Fruit fly (Drosophila melanogaster) whole organism, embryonic: ENCODE data around the gene CG46434.

ENCODE experiments used
- Blimp-1 ChIP-seq: fragments of 200-800 bp; sonication (Bioruptor generic); optimal IDR thresholded peaks from 3 replicates; lab custom pipeline; 2018; ENCODE audit warnings: missing biosample characterization, missing genetic modification characterization, mild to moderate bottlenecking, moderate library complexity, missing genetic modification reagents
- Bteb2 ChIP-seq: fragments of 200-800 bp; sonication (Bioruptor generic); optimal IDR thresholded peaks from 2 replicates; lab custom pipeline; 2016; ENCODE audit warnings: missing biosample characterization, missing genetic modification characterization
- C15 ChIP-seq: fragments of 200-800 bp; sonication (Bioruptor generic); IDR thresholded peaks from 3 replicates; pipeline ENCODE4 v1.3.6; 2022; ENCODE audit warnings: missing biosample characterization, missing genetic modification characterization
- CG10274 ChIP-seq: fragments of 200-800 bp; sonication (Bioruptor generic); optimal IDR thresholded peaks from 3 replicates; lab custom pipeline; 2017; ENCODE audit warnings: missing biosample characterization, mild to moderate bottlenecking, missing genetic modification characterization
- CG12219 ChIP-seq: fragments of 200-800 bp; sonication (Bioruptor generic); optimal IDR thresholded peaks from 3 replicates; lab custom pipeline; 2018; ENCODE audit warnings: missing biosample characterization, mild to moderate bottlenecking, missing genetic modification characterization
- CG1233 ChIP-seq: fragments of 200-800 bp; sonication (Bioruptor generic); optimal IDR thresholded peaks from 4 replicates; lab custom pipeline; 2018; ENCODE audit warnings: missing biosample characterization, mild to moderate bottlenecking, missing genetic modification characterization
- CG14014 ChIP-seq: fragments of 200-800 bp; sonication (Bioruptor generic); IDR thresholded peaks from 2 replicates; pipeline ENCODE4 v1.3.6; 2022; ENCODE audit warnings: missing biosample characterization, missing genetic modification characterization
- CG14710 ChIP-seq: fragments of 200-800 bp; sonication (Bioruptor generic); optimal IDR thresholded peaks from 3 replicates; lab custom pipeline; 2019; ENCODE audit warnings: missing biosample characterization, mild to moderate bottlenecking, missing genetic modification characterization, moderate library complexity
- CG17186 ChIP-seq: fragments of 200-800 bp; sonication (Bioruptor generic); optimal IDR thresholded peaks from 3 replicates; lab custom pipeline; 2017; ENCODE audit warnings: missing biosample characterization, missing genetic modification reagents, missing genetic modification characterization
- CG18476 ChIP-seq: fragments of 200-800 bp; sonication (Bioruptor generic); optimal IDR thresholded peaks from 2 replicates; lab custom pipeline; 2016; ENCODE audit warnings: missing biosample characterization, mild to moderate bottlenecking, missing genetic modification characterization
- CG33557 ChIP-seq: fragments of 200-800 bp; sonication (Bioruptor generic); optimal IDR thresholded peaks from 2 replicates; lab custom pipeline; 2019; ENCODE audit warnings: missing biosample characterization, mild to moderate bottlenecking, missing genetic modification characterization, moderate library complexity
- CG34422 ChIP-seq: fragments of 200-800 bp; sonication (Bioruptor generic); IDR thresholded peaks from 3 replicates; pipeline ENCODE4 v1.3.6; 2022; ENCODE audit warnings: missing biosample characterization, missing genetic modification characterization
- CG3847 ChIP-seq: fragments of 200-800 bp; sonication (Bioruptor generic); IDR thresholded peaks from 2 replicates; pipeline ENCODE4 v1.3.6; 2022; ENCODE audit warnings: missing biosample characterization, missing genetic modification characterization
- CG7963 ChIP-seq: fragments of 200-800 bp; sonication (Bioruptor generic); IDR thresholded peaks from 3 replicates; pipeline ENCODE4 v1.3.6; 2022; ENCODE audit warnings: missing biosample characterization, missing genetic modification characterization; ENCODE audit not compliant: partially characterized antibody
- CG8089 ChIP-seq: fragments of 200-800 bp; sonication (Bioruptor generic); optimal IDR thresholded peaks from 3 replicates; lab custom pipeline; 2016; ENCODE audit warnings: missing biosample characterization, missing genetic modification characterization
- CG9727 ChIP-seq: fragments of 200-800 bp; sonication (Bioruptor generic); optimal IDR thresholded peaks from 3 replicates; lab custom pipeline; 2017; ENCODE audit warnings: missing biosample characterization, mild to moderate bottlenecking, missing genetic modification characterization
- Dbx ChIP-seq: fragments of 200-800 bp; sonication (Bioruptor generic); IDR thresholded peaks from 3 replicates; pipeline ENCODE4 v1.3.6; 2022; ENCODE audit warnings: missing biosample characterization, missing genetic modification characterization
- Dip3 ChIP-seq: fragments of 200-800 bp; sonication (Bioruptor generic); optimal IDR thresholded peaks from 3 replicates; lab custom pipeline; 2016; ENCODE audit warnings: missing biosample characterization, missing genetic modification characterization
- Dp ChIP-seq: fragments of 200-800 bp; sonication (Bioruptor generic); optimal IDR thresholded peaks from 2 replicates; lab custom pipeline; 2018; ENCODE audit warnings: missing biosample characterization, mild to moderate bottlenecking, missing genetic modification characterization, moderate library complexity
- Hand ChIP-seq: fragments of 200-800 bp; sonication (Bioruptor generic); optimal IDR thresholded peaks from 2 replicates; lab custom pipeline; 2017; ENCODE audit warnings: mild to moderate bottlenecking, missing biosample characterization, missing genetic modification reagents, missing genetic modification characterization
- Hsf ChIP-seq: fragments of 200-800 bp; sonication (Bioruptor generic); optimal IDR thresholded peaks from 3 replicates; lab custom pipeline; 2016; ENCODE audit warnings: missing biosample characterization, missing genetic modification characterization
- Jarid2 ChIP-seq: fragments of 200-800 bp; sonication (Bioruptor generic); optimal IDR thresholded peaks from 3 replicates; lab custom pipeline; 2017; ENCODE audit warnings: mild to moderate bottlenecking, missing biosample characterization, missing genetic modification reagents, missing genetic modification characterization
- Kr ChIP-seq: fragments of 200-800 bp; sonication (Bioruptor generic); optimal IDR thresholded peaks from 2 replicates; lab custom pipeline; 2017; ENCODE audit warnings: missing biosample characterization, mild to moderate bottlenecking, missing genetic modification characterization
- Lpt ChIP-seq: fragments of >200 bp; optimal IDR thresholded peaks from 2 replicates; lab custom pipeline; 2018; ENCODE audit warnings: missing biosample characterization, missing genetic modification characterization
- MBD-R2 ChIP-seq: fragments of 200-800 bp; sonication (Bioruptor generic); IDR thresholded peaks from 2 replicates; pipeline ENCODE4 v1.3.6; 2022; ENCODE audit warnings: missing biosample characterization, missing genetic modification characterization
- MESR4 ChIP-seq: fragments of 200-800 bp; sonication (Bioruptor generic); optimal IDR thresholded peaks from 2 replicates; lab custom pipeline; 2018; ENCODE audit warnings: missing biosample characterization, mild to moderate bottlenecking, missing genetic modification characterization, moderate library complexity
- Meics ChIP-seq: fragments of 200-800 bp; sonication (Bioruptor generic); optimal IDR thresholded peaks from 2 replicates; lab custom pipeline; 2017; ENCODE audit warnings: missing biosample characterization, mild to moderate bottlenecking, missing genetic modification characterization
- NC2α ChIP-seq: fragments of 200-800 bp; sonication (Bioruptor generic); optimal IDR thresholded peaks from 2 replicates; lab custom pipeline; 2016; ENCODE audit warnings: missing biosample characterization, missing genetic modification characterization
- Nf-YC ChIP-seq: fragments of 200-800 bp; optimal IDR thresholded peaks from 3 replicates; lab custom pipeline; 2019; ENCODE audit warnings: missing biosample characterization, mild to moderate bottlenecking, missing genetic modification characterization, moderate library complexity
- Opbp ChIP-seq: fragments of 200-800 bp; sonication (Bioruptor generic); IDR thresholded peaks from 3 replicates; pipeline ENCODE4 v1.3.6; 2022; ENCODE audit warnings: missing biosample characterization, missing genetic modification characterization; ENCODE audit not compliant: partially characterized antibody
- Sry-β ChIP-seq: fragments of 200-800 bp; sonication (Bioruptor generic); optimal IDR thresholded peaks from 2 replicates; lab custom pipeline; 2018; ENCODE audit warnings: missing biosample characterization, mild to moderate bottlenecking, missing genetic modification characterization, moderate library complexity
- Stat92E ChIP-seq, 3 experiments: fragments of >200 bp in 2 of 3; fragments of 200-800 bp in 1 of 3; sonication (Bioruptor generic) in 1 of 3; optimal IDR thresholded peaks; 2 replicates each; lab custom pipeline; 2017 to 2019; ENCODE audit warnings: missing biosample characterization in 3 of 3, missing genetic modification characterization in 3 of 3, mild to moderate bottlenecking in 1 of 3, moderate library complexity in 1 of 3
- Xbp1 ChIP-seq: fragments of 200-800 bp; sonication (Bioruptor generic); optimal IDR thresholded peaks from 3 replicates; lab custom pipeline; 2016; ENCODE audit warnings: missing biosample characterization, mild to moderate bottlenecking, missing genetic modification characterization
- ab ChIP-seq: fragments of 200-800 bp; sonication (Bioruptor generic); optimal IDR thresholded peaks from 2 replicates; lab custom pipeline; 2016; ENCODE audit warnings: missing biosample characterization, missing genetic modification characterization
- ac ChIP-seq: fragments of 200-800 bp; sonication (Bioruptor generic); optimal IDR thresholded peaks from 3 replicates; lab custom pipeline; 2017; ENCODE audit warnings: missing biosample characterization, mild to moderate bottlenecking, missing genetic modification characterization
- br ChIP-seq: fragments of >200 bp; optimal IDR thresholded peaks from 2 replicates; lab custom pipeline; 2017
- crol ChIP-seq: fragments of 200-800 bp; sonication (Bioruptor generic); IDR thresholded peaks from 2 replicates; pipeline ENCODE4 v1.3.6; 2022; ENCODE audit warnings: missing biosample characterization, missing genetic modification characterization
- eve ChIP-seq, 2 experiments: fragments of >200 bp; optimal IDR thresholded peaks; 2 replicates each; lab custom pipeline; 2017; ENCODE audit warnings: missing biosample characterization in 2 of 2, missing genetic modification characterization in 2 of 2
- grau ChIP-seq: fragments of 200-800 bp; optimal IDR thresholded peaks from 3 replicates; lab custom pipeline; 2019; ENCODE audit warnings: missing biosample characterization, mild to moderate bottlenecking, missing genetic modification characterization, moderate library complexity
- jumu ChIP-seq: fragments of 200-800 bp; sonication (Bioruptor generic); optimal IDR thresholded peaks from 3 replicates; lab custom pipeline; 2016; ENCODE audit warnings: missing biosample characterization, missing genetic modification characterization
- ken ChIP-seq: fragments of 200-800 bp; sonication (Bioruptor generic); IDR thresholded peaks from 3 replicates; pipeline ENCODE4 v1.3.6; 2022; ENCODE audit warnings: missing biosample characterization, missing genetic modification characterization
- knrl ChIP-seq: fragments of 200-800 bp; sonication (Bioruptor generic); IDR thresholded peaks from 3 replicates; pipeline ENCODE4 v1.3.6; 2022; ENCODE audit warnings: missing biosample characterization, missing genetic modification characterization; ENCODE audit not compliant: partially characterized antibody
- pum ChIP-seq: fragments of 200-800 bp; sonication (Bioruptor generic); optimal IDR thresholded peaks from 2 replicates; lab custom pipeline; 2016; ENCODE audit warnings: missing biosample characterization, missing genetic modification characterization
- repo ChIP-seq: fragments of 200-800 bp; sonication (Bioruptor generic); optimal IDR thresholded peaks from 2 replicates; lab custom pipeline; 2016; ENCODE audit warnings: missing biosample characterization, missing genetic modification characterization
- ro ChIP-seq: fragments of 200-800 bp; sonication (Bioruptor generic); IDR thresholded peaks from 2 replicates; pipeline ENCODE4 v1.3.6; 2022; ENCODE audit warnings: missing biosample characterization, missing genetic modification characterization
- salm ChIP-seq: fragments of 200-800 bp; sonication (Bioruptor generic); optimal IDR thresholded peaks from 2 replicates; lab custom pipeline; 2018; ENCODE audit warnings: missing biosample characterization, mild to moderate bottlenecking, missing genetic modification characterization
- tin ChIP-seq: fragments of 200-800 bp; sonication (Bioruptor generic); optimal IDR thresholded peaks from 3 replicates; lab custom pipeline; 2016; ENCODE audit warnings: missing biosample characterization, missing genetic modification characterization
- tx ChIP-seq: fragments of 200-800 bp; sonication (Bioruptor generic); optimal IDR thresholded peaks from 2 replicates; lab custom pipeline; 2016; ENCODE audit warnings: missing biosample characterization, missing genetic modification characterization
- zfh2 ChIP-seq: fragments of 200-800 bp; sonication (Bioruptor generic); optimal IDR thresholded peaks from 2 replicates; lab custom pipeline; 2016; ENCODE audit warnings: missing biosample characterization, missing genetic modification characterization

CG46434 gene

DNA sequence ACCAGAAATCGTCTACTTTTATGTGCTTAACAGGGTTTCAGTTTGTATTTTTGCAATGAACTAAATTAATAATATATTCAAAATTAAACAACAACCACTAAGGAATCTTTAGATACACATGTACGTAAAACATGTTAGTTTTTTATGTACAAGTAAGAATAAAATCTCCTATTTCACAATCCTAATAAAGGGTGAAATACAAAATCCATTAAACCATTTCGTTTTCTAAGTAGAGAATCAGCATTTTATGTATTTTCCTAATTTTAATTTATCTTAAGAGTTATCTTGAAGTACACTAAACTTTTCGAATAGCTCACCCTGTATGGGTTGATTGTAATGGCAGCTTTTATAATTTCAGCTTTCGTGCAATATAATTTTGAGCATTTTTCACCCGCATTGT lies 17.7 kb upstream of the CG46434 start (continued):
- peak; percentile 21 for TF ChIP-seq Bteb2 (GFP tag; lab: Kevin White, UChicago)
- no peak for TF ChIP-seq jumu
- no peak for TF ChIP-seq C15
- TF ChIP-seq CG9727 (GFP tag; lab: Kevin White, UChicago), result peak; percentile 8
- TF ChIP-seq CG33557 (GFP tag; lab: Kevin White, UChicago), result no peak
- TF ChIP-seq, all 482 proteins: peak for 69

DNA sequence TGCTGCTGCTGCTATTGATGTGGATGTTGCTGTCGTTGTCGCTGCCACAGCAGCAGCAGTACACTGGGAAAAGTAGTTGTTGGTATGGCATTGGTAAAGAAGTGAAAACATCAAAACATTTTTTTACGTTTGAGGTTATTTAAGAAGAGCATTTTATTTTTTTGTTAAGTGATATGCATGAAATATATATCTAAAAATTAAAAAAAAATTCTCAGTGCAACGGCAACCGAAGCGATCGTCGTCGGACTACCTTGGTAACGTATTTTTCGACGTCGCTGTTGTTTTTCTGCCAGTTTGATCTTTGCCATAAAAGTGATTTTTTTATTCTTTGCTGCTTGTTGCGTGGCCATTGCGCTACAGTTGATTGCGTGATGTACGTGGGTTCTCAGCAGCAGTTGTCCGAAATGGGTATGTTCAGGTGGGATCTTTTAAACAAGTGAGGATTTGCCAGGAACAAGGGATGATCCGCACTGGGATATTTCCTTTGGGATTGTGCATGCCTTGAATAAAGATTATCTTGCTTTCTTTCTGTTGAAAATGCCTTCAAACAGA lies 16.8 kb upstream of the CG46434 start:
- peak; percentile 53 for TF ChIP-seq crol (GFP tag; lab: Robert Waterston, UW)
- TF ChIP-seq CG34422, result peak; percentile 96
- TF ChIP-seq Dbx (GFP tag; lab: Robert Waterston, UW), result peak; percentile 95
- TF ChIP-seq CG18476, result peak; percentile 92
- TF ChIP-seq CG14014 (GFP tag; lab: Robert Waterston, UW), result peak; percentile 96
- TF ChIP-seq Nf-YC, result peak; percentile 83
- TF ChIP-seq ac (GFP tag; lab: Kevin White, UChicago), result peak; percentile 97
- TF ChIP-seq ken, result peak; percentile 93
- peak; percentile 81 for TF ChIP-seq Kr
- TF ChIP-seq CG10274 (GFP tag; lab: Kevin White, UChicago), result peak; percentile 96
- TF ChIP-seq tx, result peak; percentile 90
- peak; percentile 95 for TF ChIP-seq Xbp1
- TF ChIP-seq NC2α (GFP tag; lab: Kevin White, UChicago), result peak; percentile 87
- TF ChIP-seq Meics (GFP tag; lab: Kevin White, UChicago), result peak; percentile 93
- peak; percentile 62 for TF ChIP-seq Sry-β (GFP tag; lab: Kevin White, UChicago)
- peak; percentile 84 for TF ChIP-seq Hand (GFP tag; lab: Kevin White, UChicago)
- TF ChIP-seq Blimp-1 (GFP tag; lab: Kevin White, UChicago), result peak; percentile 93
- peak; percentile 76 for TF ChIP-seq repo
- peak; percentile 95 for TF ChIP-seq CG3847 (GFP tag; lab: Robert Waterston, UW)
- TF ChIP-seq Hsf (GFP tag; lab: Kevin White, UChicago), result peak; percentile 96
- peak; percentile 94 for TF ChIP-seq pum
- TF ChIP-seq CG17186, result peak; percentile 77
- TF ChIP-seq Lpt (GFP tag; lab: Kevin White, UChicago), result no peak
- peak; percentile 92 for TF ChIP-seq CG12219
- TF ChIP-seq CG8089 (GFP tag; lab: Kevin White, UChicago), result peak; percentile 90
- TF ChIP-seq CG14710 (tag; lab: Kevin White, UChicago), result peak; percentile 96
- peak; percentile 85 for TF ChIP-seq ro
- TF ChIP-seq grau, result peak; percentile 94
- peak; percentile 96 for TF ChIP-seq CG1233 (GFP tag; lab: Kevin White, UChicago)
- peak; percentile 97 for TF ChIP-seq CG33557 (GFP tag; lab: Kevin White, UChicago)
- peak; percentile 93 for TF ChIP-seq salm (tag; lab: Kevin White, UChicago)
- peak; percentile 92 for TF ChIP-seq MBD-R2 (GFP tag; lab: Robert Waterston, UW)
- peak; percentile 2 for TF ChIP-seq Dp (GFP tag; lab: Kevin White, UChicago)
- peak; percentile 75 for TF ChIP-seq ab (GFP tag; lab: Kevin White, UChicago)
- TF ChIP-seq zfh2 (GFP tag; lab: Kevin White, UChicago), result peak; percentile 90
- peak; percentile 97 for TF ChIP-seq tin (GFP tag; lab: Kevin White, UChicago)
- peak; percentile 69 for TF ChIP-seq Jarid2 (GFP tag; lab: Kevin White, UChicago)
- peak in 1 of 3 experiments; percentile 90 for TF ChIP-seq Stat92E (GFP tag; optimal IDR thresholded peaks at IDR 0.05; lab: Kevin White, UChicago)
- TF ChIP-seq MESR4 (GFP tag; lab: Kevin White, UChicago), result peak; percentile 36
- no peak for TF ChIP-seq knrl
- peak in 1 of 2 experiments; percentile 79 for TF ChIP-seq eve (GFP tag; optimal IDR thresholded peaks at IDR 0.05; lab: Kevin White, UChicago)
- no peak for TF ChIP-seq Opbp
- TF ChIP-seq CG7963 (GFP tag; lab: Robert Waterston, UW), result no peak
- TF ChIP-seq Dip3 (GFP tag; lab: Kevin White, UChicago), result peak; percentile 86
- TF ChIP-seq br (lab: Kevin White, UChicago), result no peak
